Worm (Caenorhabditis elegans) whole organism, L4 larva: ENCODE measurements around the gene C14A11.5.

Experiments used
- F10B5.3 ChIP-seq: sonication (generic microtip); optimal IDR thresholded peaks from 2 replicates; lab custom pipeline; 2016; ENCODE audit warnings: mild to moderate bottlenecking, missing genetic modification characterization, missing compliant biosample characterization
- T20F7.1 ChIP-seq: fragments of 200-800 bp; sonication (Bioruptor generic); optimal IDR thresholded peaks from 2 replicates; lab custom pipeline; 2018; ENCODE audit warnings: mild to moderate bottlenecking, missing genetic modification characterization, missing compliant biosample characterization
- attf-4 ChIP-seq: sonication (generic microtip); optimal IDR thresholded peaks from 3 replicates; lab custom pipeline; 2017; ENCODE audit warnings: missing biosample characterization, missing genetic modification characterization
- ceh-44 ChIP-seq: fragments of 200-800 bp; sonication (Bioruptor generic); IDR thresholded peaks from 2 replicates; pipeline ENCODE4 v1.3.6; 2022; ENCODE audit warnings: missing genetic modification reagents, missing genetic modification characterization, missing compliant biosample characterization
- hlh-30 ChIP-seq: sonication (generic microtip); optimal IDR thresholded peaks from 2 replicates; lab custom pipeline; 2017; ENCODE audit warnings: antibody characterized with exemption, mild to moderate bottlenecking, missing genetic modification characterization, missing compliant biosample characterization; ENCODE audit not compliant: insufficient read depth
- lin-39 ChIP-seq: fragments of 150-350 bp; optimal IDR thresholded peaks from 2 replicates; lab custom pipeline; 2014; ENCODE audit warnings: missing biosample characterization, missing genetic modification reagents, missing genetic modification characterization
- mdl-1 ChIP-seq, 2 experiments: fragments of 150-350 bp in 1 of 2; sonication (generic microtip) in 1 of 2; optimal IDR thresholded peaks; 2 replicates each; lab custom pipeline; 2014 to 2017; ENCODE audit warnings: missing biosample characterization in 2 of 2, missing genetic modification characterization in 2 of 2
- mep-1 ChIP-seq: fragments of 150-350 bp; sonication (generic microtip); optimal IDR thresholded peaks from 3 replicates; lab custom pipeline; 2014; ENCODE audit warnings: missing biosample characterization, missing genetic modification characterization
- nhr-237 ChIP-seq: sonication (generic microtip); optimal IDR thresholded peaks from 2 replicates; lab custom pipeline; 2017; ENCODE audit warnings: missing biosample characterization, missing genetic modification characterization
- nhr-25 ChIP-seq: sonication (generic microtip); optimal IDR thresholded peaks from 2 replicates; lab custom pipeline; 2017; ENCODE audit warnings: missing genetic modification characterization, mild to moderate bottlenecking, missing compliant biosample characterization, antibody characterized with exemption, moderate library complexity, borderline replicate concordance; ENCODE audit not compliant: insufficient read depth
- nhr-28 ChIP-seq: fragments of 150-350 bp; optimal IDR thresholded peaks from 2 replicates; lab custom pipeline; 2014; ENCODE audit warnings: missing biosample characterization, missing genetic modification characterization
- tra-1 ChIP-seq: fragments of 200-800 bp; sonication (Bioruptor generic); IDR thresholded peaks from 2 replicates; pipeline ENCODE4 v1.3.6; 2022; ENCODE audit warnings: missing genetic modification reagents, missing genetic modification characterization, missing compliant biosample characterization
- zip-2 ChIP-seq: fragments of 150-350 bp; optimal IDR thresholded peaks from 2 replicates; lab custom pipeline; 2014; ENCODE audit warnings: missing biosample characterization, missing genetic modification characterization
- ztf-11 ChIP-seq: fragments of 150-350 bp; optimal IDR thresholded peaks from 2 replicates; lab custom pipeline; 2014; ENCODE audit warnings: missing biosample characterization, missing genetic modification characterization

DNA sequence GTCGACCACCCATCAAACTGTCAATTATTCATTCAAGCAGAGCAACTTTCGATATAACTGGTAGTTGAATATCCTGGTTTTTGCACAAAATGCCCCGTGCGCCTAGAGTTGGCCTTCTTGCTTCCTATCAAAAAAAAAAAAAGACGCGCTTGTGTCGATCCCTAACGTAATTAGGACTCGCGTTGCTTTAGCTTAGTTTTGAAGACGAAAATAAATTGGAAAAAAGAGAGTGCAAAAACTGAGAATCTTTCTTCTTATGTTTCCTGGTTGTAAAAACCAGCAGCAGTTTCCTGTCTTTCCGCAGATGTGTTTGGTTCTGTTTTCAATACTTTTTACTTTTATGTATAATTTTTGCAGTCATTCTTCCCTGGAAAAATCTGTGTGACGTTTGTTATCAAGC lies 29.4 kb downstream of the C14A11.5 start:
- no peak for TF ChIP-seq mdl-1 (tag; optimal IDR thresholded peaks at IDR 0.05; lab: Kevin White, UChicago)
- TF ChIP-seq hlh-30, result no peak
- no peak for TF ChIP-seq ztf-11 (tag; lab: Kevin White, UChicago)
- no peak for TF ChIP-seq lin-39 (tag; lab: Kevin White, UChicago)
- no peak for TF ChIP-seq F10B5.3
- no peak for TF ChIP-seq nhr-25 (tag; lab: Kevin White, UChicago)
- no peak for TF ChIP-seq nhr-237 (tag; lab: Kevin White, UChicago)
- no peak for TF ChIP-seq mep-1
- no peak for TF ChIP-seq tra-1 (GFP tag; lab: Robert Waterston, UW)
- TF ChIP-seq zip-2 (tag; lab: Kevin White, UChicago), result no peak
- no peak for TF ChIP-seq ceh-44 (GFP tag; lab: Robert Waterston, UW)
- TF ChIP-seq nhr-28, result no peak
- no peak for TF ChIP-seq T20F7.1 (GFP tag; lab: Kevin White, UChicago)
- TF ChIP-seq attf-4, result no peak
